Worm (Caenorhabditis elegans) whole organism, mixed stage, embryonic: Measurements from ENCODE around the gene sru-42.
A peak's percentile ranks its signal among the peaks of the same experiment; 100 is the strongest.
"Not testable (repeated sequence)": the region's sequence is repeated elsewhere in the genome, so short reads cannot be mapped to it uniquely, and the experiment has no call there.

Source experiments
- M03D4.4 ChIP-seq: sonication (generic microtip); optimal IDR thresholded peaks from 2 replicates; lab custom pipeline; 2017; ENCODE audit warnings: mild to moderate bottlenecking, missing genetic modification characterization, missing compliant biosample characterization
- bed-3 ChIP-seq: fragments of 200-800 bp; sonication (Bioruptor generic); optimal IDR thresholded peaks from 3 replicates; lab custom pipeline; 2018; ENCODE audit warnings: mild to moderate bottlenecking, missing genetic modification characterization, moderate library complexity, missing compliant biosample characterization
- blmp-1 ChIP-seq: fragments of 150-350 bp; optimal IDR thresholded peaks from 2 replicates; lab custom pipeline; 2014; ENCODE audit warnings: missing biosample characterization, missing genetic modification characterization
- ceh-39 ChIP-seq: fragments of 150-350 bp; optimal IDR thresholded peaks from 2 replicates; lab custom pipeline; 2014; ENCODE audit warnings: missing biosample characterization, missing genetic modification characterization
- ceh-43 ChIP-seq: fragments of 200-800 bp; sonication (Bioruptor generic); optimal IDR thresholded peaks from 2 replicates; lab custom pipeline; 2018; ENCODE audit warnings: mild to moderate bottlenecking, missing genetic modification characterization, moderate library complexity, missing compliant biosample characterization
- ceh-83 ChIP-seq: fragments of 200-800 bp; sonication (Bioruptor generic); optimal IDR thresholded peaks from 2 replicates; lab custom pipeline; 2018; ENCODE audit warnings: mild to moderate bottlenecking, missing genetic modification characterization, missing compliant biosample characterization
- ces-1 ChIP-seq: fragments of 150-350 bp; optimal IDR thresholded peaks from 2 replicates; lab custom pipeline; 2014; ENCODE audit warnings: missing biosample characterization, missing genetic modification reagents, missing genetic modification characterization
- cnd-1 ChIP-seq: fragments of 200-800 bp; sonication (Bioruptor generic); optimal IDR thresholded peaks from 2 replicates; lab custom pipeline; 2018; ENCODE audit warnings: mild to moderate bottlenecking, missing genetic modification characterization, missing compliant biosample characterization
- drap-1 ChIP-seq: fragments of 200-800 bp; sonication (Bioruptor generic); optimal IDR thresholded peaks from 3 replicates; lab custom pipeline; 2018; ENCODE audit warnings: mild to moderate bottlenecking, missing genetic modification characterization, missing compliant biosample characterization
- elt-1 ChIP-seq: sonication (generic microtip); optimal IDR thresholded peaks from 2 replicates; lab custom pipeline; 2017; ENCODE audit warnings: missing genetic modification characterization, mild to moderate bottlenecking, missing compliant biosample characterization, antibody characterized with exemption, moderate library complexity, borderline replicate concordance; ENCODE audit not compliant: insufficient read depth
- elt-3 ChIP-seq: fragments of 150-350 bp; optimal IDR thresholded peaks from 2 replicates; lab custom pipeline; 2014; ENCODE audit warnings: missing biosample characterization, missing genetic modification characterization
- flh-1 ChIP-seq: fragments of 200-800 bp; sonication (Bioruptor generic); optimal IDR thresholded peaks from 2 replicates; lab custom pipeline; 2018; ENCODE audit warnings: mild to moderate bottlenecking, missing genetic modification characterization, moderate library complexity, missing compliant biosample characterization
- hlh-1 ChIP-seq: fragments of 150-350 bp; optimal IDR thresholded peaks from 2 replicates; lab custom pipeline; 2014; ENCODE audit warnings: missing biosample characterization, missing genetic modification reagents, missing genetic modification characterization
- lin-13 ChIP-seq: fragments of 150-350 bp; optimal IDR thresholded peaks from 2 replicates; lab custom pipeline; 2014; ENCODE audit warnings: missing biosample characterization, missing genetic modification characterization
- lin-32 ChIP-seq: fragments of 200-800 bp; sonication (Bioruptor generic); optimal IDR thresholded peaks from 2 replicates; lab custom pipeline; 2018; ENCODE audit warnings: mild to moderate bottlenecking, missing genetic modification characterization, missing compliant biosample characterization
- lsy-2 ChIP-seq: fragments of 150-350 bp; optimal IDR thresholded peaks from 2 replicates; lab custom pipeline; 2014; ENCODE audit warnings: missing biosample characterization, missing genetic modification characterization
- mab-5 ChIP-seq: fragments of 150-350 bp; optimal IDR thresholded peaks from 2 replicates; lab custom pipeline; 2014; ENCODE audit warnings: missing biosample characterization, missing genetic modification characterization
- mls-2 ChIP-seq: sonication (generic microtip); optimal IDR thresholded peaks from 2 replicates; lab custom pipeline; 2016; ENCODE audit warnings: mild to moderate bottlenecking, missing genetic modification characterization, moderate library complexity, missing compliant biosample characterization
- nhr-12 ChIP-seq: fragments of 150-350 bp; optimal IDR thresholded peaks from 2 replicates; lab custom pipeline; 2014; ENCODE audit warnings: missing biosample characterization, missing genetic modification characterization
- nhr-2 ChIP-seq: fragments of 150-350 bp; optimal IDR thresholded peaks from 2 replicates; lab custom pipeline; 2014; ENCODE audit warnings: missing biosample characterization, missing genetic modification characterization
- nhr-237 ChIP-seq: fragments of 150-350 bp; optimal IDR thresholded peaks from 2 replicates; lab custom pipeline; 2014; ENCODE audit warnings: missing biosample characterization, missing genetic modification characterization
- nhr-28 ChIP-seq: fragments of 150-350 bp; optimal IDR thresholded peaks from 2 replicates; lab custom pipeline; 2014; ENCODE audit warnings: missing biosample characterization, missing genetic modification characterization
- nhr-76 ChIP-seq: sonication (generic microtip); optimal IDR thresholded peaks from 2 replicates; lab custom pipeline; 2017; ENCODE audit warnings: missing biosample characterization, missing genetic modification characterization
- pha-4 ChIP-seq: fragments of 150-350 bp; optimal IDR thresholded peaks from 2 replicates; lab custom pipeline; 2018; ENCODE audit warnings: missing biosample characterization, missing genetic modification reagents, missing genetic modification characterization
- sem-2 ChIP-seq: fragments of 200-800 bp; sonication (Bioruptor generic); optimal IDR thresholded peaks from 2 replicates; lab custom pipeline; 2018; ENCODE audit warnings: mild to moderate bottlenecking, missing genetic modification characterization, missing compliant biosample characterization
- snpc-4 ChIP-seq: fragments of 150-350 bp; optimal IDR thresholded peaks from 2 replicates; lab custom pipeline; 2014; ENCODE audit warnings: missing biosample characterization, missing genetic modification characterization
- sptf-1 ChIP-seq: sonication (generic microtip); optimal IDR thresholded peaks from 2 replicates; lab custom pipeline; 2017; ENCODE audit warnings: mild to moderate bottlenecking, missing genetic modification characterization, moderate library complexity, missing compliant biosample characterization
- tbx-8 ChIP-seq: fragments of 200-800 bp; sonication (Bioruptor generic); optimal IDR thresholded peaks from 2 replicates; lab custom pipeline; 2018; ENCODE audit warnings: mild to moderate bottlenecking, missing genetic modification characterization, moderate library complexity, missing compliant biosample characterization
- unc-120 ChIP-seq: sonication (generic microtip); optimal IDR thresholded peaks from 2 replicates; lab custom pipeline; 2017; ENCODE audit warnings: missing genetic modification characterization, missing compliant biosample characterization; ENCODE audit not compliant: poor library complexity, severe bottlenecking
- unc-39 ChIP-seq: fragments of 150-350 bp; optimal IDR thresholded peaks from 2 replicates; lab custom pipeline; 2014; ENCODE audit warnings: missing biosample characterization, missing genetic modification characterization
- unc-62 ChIP-seq: fragments of 150-350 bp; optimal IDR thresholded peaks from 2 replicates; lab custom pipeline; 2014; ENCODE audit warnings: missing biosample characterization, missing genetic modification reagents, missing genetic modification characterization
- zip-8 ChIP-seq: fragments of 150-350 bp; optimal IDR thresholded peaks from 2 replicates; lab custom pipeline; 2014; ENCODE audit warnings: missing biosample characterization, missing genetic modification characterization
- ztf-11 ChIP-seq: fragments of 150-350 bp; optimal IDR thresholded peaks from 2 replicates; lab custom pipeline; 2014; ENCODE audit warnings: missing biosample characterization, missing genetic modification characterization

The sru-42 gene

ce11 chrV:15664053-15664661, 13.9 kb downstream of the sru-42 start:
- TF ChIP-seq unc-62 (GFP tag; lab: Kevin White, UChicago) (peak; percentile 68), sptf-1 (tag; lab: Kevin White, UChicago) (no peak), elt-1 (tag; lab: Kevin White, UChicago) (peak; percentile 68), hlh-1 (peak; percentile 9), ceh-39 (tag; lab: Kevin White, UChicago) (no peak), elt-3 (no peak)

- TF ChIP-seq flh-1 (GFP tag; lab: Kevin White, UChicago) (no peak), unc-62 (GFP tag; lab: Kevin White, UChicago) (no peak), nhr-237 (tag; lab: Kevin White, UChicago) (no peak), nhr-28 (tag; lab: Kevin White, UChicago) (no peak), lin-13 (no peak)
These were observed 16.5 kb downstream of the sru-42 start for ce11 chrV:15666718-15667117.

- TF ChIP-seq lin-32; hlh-1; nhr-28 (tag; lab: Kevin White, UChicago): not testable (repeated sequence)
- TF ChIP-seq, all 35 proteins: peak for 0; not testable (repeated sequence) for 35
These were observed 17.9 kb downstream of the sru-42 start, which contains the start of gene F53E4.1 for ce11 chrV:15668200-15668599. Gene F53E4.1 (minus strand): TSS chrV:15668300.

- TF ChIP-seq sptf-1 (tag; lab: Kevin White, UChicago) (no peak), tbx-8 (GFP tag; lab: Kevin White, UChicago) (no peak), ceh-83 (no peak), zip-8 (tag; lab: Kevin White, UChicago) (no peak), flh-1 (GFP tag; lab: Kevin White, UChicago) (no peak), lin-32 (no peak), ceh-43 (no peak), sem-2 (no peak), mab-5 (tag; lab: Kevin White, UChicago) (no peak), M03D4.4 (tag; lab: Kevin White, UChicago) (no peak), nhr-2 (tag; lab: Kevin White, UChicago) (no peak), nhr-76 (tag; lab: Kevin White, UChicago) (no peak), drap-1 (GFP tag; lab: Kevin White, UChicago) (no peak), ces-1 (GFP tag; lab: Kevin White, UChicago) (no peak), nhr-12 (tag; lab: Kevin White, UChicago) (no peak), lsy-2 (no peak), blmp-1 (tag; lab: Kevin White, UChicago) (no peak), mls-2 (tag; lab: Kevin White, UChicago) (no peak)
- TF ChIP-seq, all 35 proteins: peak for 0
These were observed 18.6 kb downstream of the sru-42 start, which contains the start of gene K06B4.4 for ce11 chrV:15668870-15669269. Gene K06B4.4 (plus strand): TSS chrV:15669170.

ce11 chrV:15670139-15670538, 19.9 kb downstream of the sru-42 start, which contains the start of gene K06B4.15:
Gene K06B4.15 (plus strand): TSS chrV:15670439.
- not testable (repeated sequence) for TF ChIP-seq unc-39 (tag; lab: Kevin White, UChicago); nhr-2 (tag; lab: Kevin White, UChicago); elt-3

ce11 chrV:15673707-15674106, 23.4 kb downstream of the sru-42 start, which contains the start of gene nhr-51:
Gene nhr-51 (plus strand): TSS chrV:15674007.
- TF ChIP-seq flh-1 (GFP tag; lab: Kevin White, UChicago): no peak
- no peak for TF ChIP-seq mab-5 (tag; lab: Kevin White, UChicago)
- no peak for TF ChIP-seq snpc-4 (tag; lab: Kevin White, UChicago)
- TF ChIP-seq unc-39 (tag; lab: Kevin White, UChicago): no peak
- TF ChIP-seq pha-4 (tag; lab: Kevin White, UChicago): no peak
- no peak for TF ChIP-seq unc-120 (tag; lab: Kevin White, UChicago)
- no peak for TF ChIP-seq hlh-1
- TF ChIP-seq lin-32: no peak
- TF ChIP-seq bed-3: no peak
- TF ChIP-seq ztf-11: no peak
- TF ChIP-seq nhr-76 (tag; lab: Kevin White, UChicago): no peak
- no peak for TF ChIP-seq elt-1 (tag; lab: Kevin White, UChicago)
- no peak for TF ChIP-seq nhr-237 (tag; lab: Kevin White, UChicago)
- TF ChIP-seq cnd-1 (tag; lab: Kevin White, UChicago): no peak
- no peak for TF ChIP-seq ces-1 (GFP tag; lab: Kevin White, UChicago)
